Worm (Caenorhabditis elegans) whole organism, mixed stage, embryonic: ENCODE measurements around the gene F55G1.6.

Experiments used
- M03D4.4 ChIP-seq: sonication (generic microtip); optimal IDR thresholded peaks from 2 replicates; lab custom pipeline; 2017; ENCODE audit warnings: mild to moderate bottlenecking, missing genetic modification characterization, missing compliant biosample characterization
- bed-3 ChIP-seq: fragments of 200-800 bp; sonication (Bioruptor generic); optimal IDR thresholded peaks from 3 replicates; lab custom pipeline; 2018; ENCODE audit warnings: mild to moderate bottlenecking, missing genetic modification characterization, moderate library complexity, missing compliant biosample characterization
- blmp-1 ChIP-seq: fragments of 150-350 bp; optimal IDR thresholded peaks from 2 replicates; lab custom pipeline; 2014; ENCODE audit warnings: missing biosample characterization, missing genetic modification characterization
- ceh-39 ChIP-seq: fragments of 150-350 bp; optimal IDR thresholded peaks from 2 replicates; lab custom pipeline; 2014; ENCODE audit warnings: missing biosample characterization, missing genetic modification characterization
- ceh-43 ChIP-seq: fragments of 200-800 bp; sonication (Bioruptor generic); optimal IDR thresholded peaks from 2 replicates; lab custom pipeline; 2018; ENCODE audit warnings: mild to moderate bottlenecking, missing genetic modification characterization, moderate library complexity, missing compliant biosample characterization
- ceh-83 ChIP-seq: fragments of 200-800 bp; sonication (Bioruptor generic); optimal IDR thresholded peaks from 2 replicates; lab custom pipeline; 2018; ENCODE audit warnings: mild to moderate bottlenecking, missing genetic modification characterization, missing compliant biosample characterization
- ces-1 ChIP-seq: fragments of 150-350 bp; optimal IDR thresholded peaks from 2 replicates; lab custom pipeline; 2014; ENCODE audit warnings: missing biosample characterization, missing genetic modification reagents, missing genetic modification characterization
- cnd-1 ChIP-seq: fragments of 200-800 bp; sonication (Bioruptor generic); optimal IDR thresholded peaks from 2 replicates; lab custom pipeline; 2018; ENCODE audit warnings: mild to moderate bottlenecking, missing genetic modification characterization, missing compliant biosample characterization
- drap-1 ChIP-seq: fragments of 200-800 bp; sonication (Bioruptor generic); optimal IDR thresholded peaks from 3 replicates; lab custom pipeline; 2018; ENCODE audit warnings: mild to moderate bottlenecking, missing genetic modification characterization, missing compliant biosample characterization
- elt-3 ChIP-seq: fragments of 150-350 bp; optimal IDR thresholded peaks from 2 replicates; lab custom pipeline; 2014; ENCODE audit warnings: missing biosample characterization, missing genetic modification characterization
- flh-1 ChIP-seq: fragments of 200-800 bp; sonication (Bioruptor generic); optimal IDR thresholded peaks from 2 replicates; lab custom pipeline; 2018; ENCODE audit warnings: mild to moderate bottlenecking, missing genetic modification characterization, moderate library complexity, missing compliant biosample characterization
- ham-2 ChIP-seq: fragments of 200-800 bp; sonication (Bioruptor generic); optimal IDR thresholded peaks from 2 replicates; lab custom pipeline; 2018; ENCODE audit warnings: mild to moderate bottlenecking, missing genetic modification characterization, missing compliant biosample characterization
- hlh-1 ChIP-seq: fragments of 150-350 bp; optimal IDR thresholded peaks from 2 replicates; lab custom pipeline; 2014; ENCODE audit warnings: missing biosample characterization, missing genetic modification reagents, missing genetic modification characterization
- lin-13 ChIP-seq: fragments of 150-350 bp; optimal IDR thresholded peaks from 2 replicates; lab custom pipeline; 2014; ENCODE audit warnings: missing biosample characterization, missing genetic modification characterization
- lin-32 ChIP-seq: fragments of 200-800 bp; sonication (Bioruptor generic); optimal IDR thresholded peaks from 2 replicates; lab custom pipeline; 2018; ENCODE audit warnings: mild to moderate bottlenecking, missing genetic modification characterization, missing compliant biosample characterization
- lsy-2 ChIP-seq: fragments of 150-350 bp; optimal IDR thresholded peaks from 2 replicates; lab custom pipeline; 2014; ENCODE audit warnings: missing biosample characterization, missing genetic modification characterization
- mab-5 ChIP-seq: fragments of 150-350 bp; optimal IDR thresholded peaks from 2 replicates; lab custom pipeline; 2014; ENCODE audit warnings: missing biosample characterization, missing genetic modification characterization
- mep-1 ChIP-seq: fragments of 150-350 bp; optimal IDR thresholded peaks from 2 replicates; lab custom pipeline; 2017; ENCODE audit warnings: missing biosample characterization, missing genetic modification reagents, missing genetic modification characterization, inconsistent platforms
- mls-2 ChIP-seq: sonication (generic microtip); optimal IDR thresholded peaks from 2 replicates; lab custom pipeline; 2016; ENCODE audit warnings: mild to moderate bottlenecking, missing genetic modification characterization, moderate library complexity, missing compliant biosample characterization
- nhr-12 ChIP-seq: fragments of 150-350 bp; optimal IDR thresholded peaks from 2 replicates; lab custom pipeline; 2014; ENCODE audit warnings: missing biosample characterization, missing genetic modification characterization
- nhr-2 ChIP-seq: fragments of 150-350 bp; optimal IDR thresholded peaks from 2 replicates; lab custom pipeline; 2014; ENCODE audit warnings: missing biosample characterization, missing genetic modification characterization
- nhr-237 ChIP-seq: fragments of 150-350 bp; optimal IDR thresholded peaks from 2 replicates; lab custom pipeline; 2014; ENCODE audit warnings: missing biosample characterization, missing genetic modification characterization
- nhr-28 ChIP-seq: fragments of 150-350 bp; optimal IDR thresholded peaks from 2 replicates; lab custom pipeline; 2014; ENCODE audit warnings: missing biosample characterization, missing genetic modification characterization
- nhr-76 ChIP-seq: sonication (generic microtip); optimal IDR thresholded peaks from 2 replicates; lab custom pipeline; 2017; ENCODE audit warnings: missing biosample characterization, missing genetic modification characterization
- pha-4 ChIP-seq: fragments of 150-350 bp; optimal IDR thresholded peaks from 2 replicates; lab custom pipeline; 2018; ENCODE audit warnings: missing biosample characterization, missing genetic modification reagents, missing genetic modification characterization
- sem-2 ChIP-seq: fragments of 200-800 bp; sonication (Bioruptor generic); optimal IDR thresholded peaks from 2 replicates; lab custom pipeline; 2018; ENCODE audit warnings: mild to moderate bottlenecking, missing genetic modification characterization, missing compliant biosample characterization
- snpc-4 ChIP-seq: fragments of 150-350 bp; optimal IDR thresholded peaks from 2 replicates; lab custom pipeline; 2014; ENCODE audit warnings: missing biosample characterization, missing genetic modification characterization
- sptf-1 ChIP-seq: sonication (generic microtip); optimal IDR thresholded peaks from 2 replicates; lab custom pipeline; 2017; ENCODE audit warnings: mild to moderate bottlenecking, missing genetic modification characterization, moderate library complexity, missing compliant biosample characterization
- tbx-8 ChIP-seq: fragments of 200-800 bp; sonication (Bioruptor generic); optimal IDR thresholded peaks from 2 replicates; lab custom pipeline; 2018; ENCODE audit warnings: mild to moderate bottlenecking, missing genetic modification characterization, moderate library complexity, missing compliant biosample characterization
- unc-120 ChIP-seq: sonication (generic microtip); optimal IDR thresholded peaks from 2 replicates; lab custom pipeline; 2017; ENCODE audit warnings: missing genetic modification characterization, missing compliant biosample characterization; ENCODE audit not compliant: poor library complexity, severe bottlenecking
- unc-39 ChIP-seq: fragments of 150-350 bp; optimal IDR thresholded peaks from 2 replicates; lab custom pipeline; 2014; ENCODE audit warnings: missing biosample characterization, missing genetic modification characterization
- unc-62 ChIP-seq: fragments of 150-350 bp; optimal IDR thresholded peaks from 2 replicates; lab custom pipeline; 2014; ENCODE audit warnings: missing biosample characterization, missing genetic modification reagents, missing genetic modification characterization
- zip-8 ChIP-seq: fragments of 150-350 bp; optimal IDR thresholded peaks from 2 replicates; lab custom pipeline; 2014; ENCODE audit warnings: missing biosample characterization, missing genetic modification characterization
- ztf-11 ChIP-seq: fragments of 150-350 bp; optimal IDR thresholded peaks from 2 replicates; lab custom pipeline; 2014; ENCODE audit warnings: missing biosample characterization, missing genetic modification characterization

Gene F55G1.6

ce11 chrIV:7474826-7475225 lies 1.5 kb downstream of the F55G1.6 start, which contains the start of gene slc-25A18.2:
Gene slc-25A18.2 (plus strand): TSS chrIV:7475041.
- TF ChIP-seq nhr-2 (tag; lab: Kevin White, UChicago) (no peak), mep-1 (no peak), pha-4 (tag; lab: Kevin White, UChicago) (no peak), sptf-1 (tag; lab: Kevin White, UChicago) (no peak), mab-5 (tag; lab: Kevin White, UChicago) (no peak), drap-1 (GFP tag; lab: Kevin White, UChicago) (no peak), tbx-8 (GFP tag; lab: Kevin White, UChicago) (no peak), sem-2 (GFP tag; lab: Kevin White, UChicago) (no peak), lin-32 (GFP tag; lab: Kevin White, UChicago) (no peak), blmp-1 (no peak), ztf-11 (tag; lab: Kevin White, UChicago) (no peak), ceh-39 (tag; lab: Kevin White, UChicago) (no peak), unc-120 (tag; lab: Kevin White, UChicago) (no peak), ceh-43 (GFP tag; lab: Kevin White, UChicago) (no peak), ces-1 (no peak), nhr-12 (tag; lab: Kevin White, UChicago) (no peak), elt-3 (tag; lab: Kevin White, UChicago) (no peak), mls-2 (tag; lab: Kevin White, UChicago) (no peak), snpc-4 (tag; lab: Kevin White, UChicago) (no peak), M03D4.4 (no peak)

DNA sequence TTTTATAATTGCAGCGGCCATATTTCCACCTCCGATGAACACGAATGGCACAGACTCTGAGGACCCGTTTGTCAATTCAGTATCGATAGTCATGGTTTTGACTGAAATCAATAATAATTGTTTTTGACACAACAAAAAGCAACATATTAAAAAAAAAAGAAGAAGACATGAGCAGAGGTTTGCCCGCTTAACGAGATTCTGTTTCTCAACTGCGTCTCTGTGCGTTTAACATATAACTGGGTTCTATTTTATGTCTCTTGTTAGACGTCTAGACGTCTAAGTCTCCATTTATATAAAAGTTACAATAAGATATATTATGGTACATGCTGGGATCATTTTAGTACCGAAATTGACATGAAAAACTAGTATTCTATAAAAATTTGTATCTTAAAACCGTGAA lies 3.9 kb downstream of the F55G1.6 start, which contains the start of gene pycr-4:
pycr-4 (minus strand) TSS at position 101 of the 400 bp plus-strand sequence.
- TF ChIP-seq mep-1 = no peak
- no peak for TF ChIP-seq nhr-237 (tag; lab: Kevin White, UChicago)
- TF ChIP-seq ceh-39 (tag; lab: Kevin White, UChicago) = no peak
- TF ChIP-seq unc-62 (GFP tag; lab: Kevin White, UChicago) = no peak
- no peak for TF ChIP-seq blmp-1
- no peak for TF ChIP-seq nhr-12 (tag; lab: Kevin White, UChicago)

ce11 chrIV:7477697-7478096 lies 4.4 kb downstream of the F55G1.6 start:
- TF ChIP-seq ham-2 (GFP tag; lab: Kevin White, UChicago) (no peak), pha-4 (tag; lab: Kevin White, UChicago) (no peak)
- TF ChIP-seq, all 35 proteins: peak for 0

ce11 chrIV:7478134-7478533 lies 4.8 kb downstream of the F55G1.6 start, which contains the start of gene rod-1:
Gene rod-1 (plus strand): TSS chrIV:7478452.
- TF ChIP-seq nhr-237 (tag; lab: Kevin White, UChicago) = no peak
- no peak for TF ChIP-seq M03D4.4
- TF ChIP-seq lin-13 (tag; lab: Kevin White, UChicago) = no peak
- TF ChIP-seq ham-2 (GFP tag; lab: Kevin White, UChicago) = no peak
- TF ChIP-seq nhr-76 (tag; lab: Kevin White, UChicago) = no peak
- TF ChIP-seq ztf-11 (tag; lab: Kevin White, UChicago) = no peak
- TF ChIP-seq blmp-1 = no peak
- TF ChIP-seq snpc-4 (tag; lab: Kevin White, UChicago) = no peak
- no peak for TF ChIP-seq unc-120 (tag; lab: Kevin White, UChicago)
- no peak for TF ChIP-seq nhr-2 (tag; lab: Kevin White, UChicago)
- TF ChIP-seq lin-32 (GFP tag; lab: Kevin White, UChicago) = no peak
- TF ChIP-seq zip-8 (tag; lab: Kevin White, UChicago) = no peak
- TF ChIP-seq nhr-28 = no peak
- no peak for TF ChIP-seq nhr-12 (tag; lab: Kevin White, UChicago)
- TF ChIP-seq mls-2 (tag; lab: Kevin White, UChicago) = no peak
- no peak for TF ChIP-seq bed-3 (GFP tag; lab: Kevin White, UChicago)

DNA sequence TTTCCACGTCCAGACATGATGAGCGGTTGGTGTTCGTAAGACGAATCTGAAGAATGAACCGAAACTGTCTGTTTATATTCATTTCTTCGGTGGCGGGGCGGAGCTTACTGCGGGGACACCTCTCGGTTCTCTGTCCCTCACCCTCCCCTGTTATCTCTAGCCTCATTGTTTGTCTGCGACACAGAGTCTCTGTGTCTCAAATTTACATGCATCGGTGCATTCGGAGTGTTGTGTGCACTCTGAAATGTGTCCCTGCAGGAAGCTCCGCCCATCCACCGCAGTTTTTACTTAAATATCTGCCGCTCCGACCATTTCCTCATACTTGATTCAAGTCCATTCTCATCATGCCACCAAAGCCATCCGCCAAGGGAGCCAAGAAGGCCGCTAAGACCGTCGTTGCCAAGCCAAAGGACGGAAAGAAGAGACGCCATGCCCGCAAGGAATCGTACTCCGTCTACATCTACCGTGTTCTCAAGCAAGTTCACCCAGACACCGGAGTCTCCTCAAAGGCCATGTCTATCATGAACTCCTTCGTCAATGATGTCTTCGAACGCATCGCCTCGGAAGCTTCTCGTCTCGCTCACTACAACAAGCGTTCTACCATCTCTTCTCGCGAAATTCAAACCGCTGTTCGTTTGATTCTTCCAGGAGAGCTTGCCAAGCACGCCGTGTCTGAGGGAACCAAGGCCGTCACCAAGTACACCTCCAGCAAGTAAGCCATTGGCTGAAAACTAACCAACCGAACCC lies 13.1 kb downstream of the F55G1.6 start, which contains the start of the genes his-61 and his-62:
his-61 (minus strand) TSS at position 17 of the 747 bp plus-strand sequence.
his-62 (plus strand) TSS at position 345 of the 747 bp plus-strand sequence.
- TF ChIP-seq cnd-1 (tag; lab: Kevin White, UChicago) (peak; percentile 88), nhr-28 (no peak), unc-62 (GFP tag; lab: Kevin White, UChicago) (no peak), snpc-4 (tag; lab: Kevin White, UChicago) (no peak), ham-2 (GFP tag; lab: Kevin White, UChicago) (peak; percentile 4), lin-13 (tag; lab: Kevin White, UChicago) (peak; percentile 93), sem-2 (GFP tag; lab: Kevin White, UChicago) (peak; percentile 50), bed-3 (GFP tag; lab: Kevin White, UChicago) (no peak), hlh-1 (tag; lab: Kevin White, UChicago) (peak; percentile 14), nhr-76 (tag; lab: Kevin White, UChicago) (no peak), mls-2 (tag; lab: Kevin White, UChicago) (peak; percentile 86), drap-1 (GFP tag; lab: Kevin White, UChicago) (peak; percentile 53), pha-4 (tag; lab: Kevin White, UChicago) (peak; percentile 88), elt-3 (tag; lab: Kevin White, UChicago) (no peak), unc-120 (tag; lab: Kevin White, UChicago) (no peak), tbx-8 (GFP tag; lab: Kevin White, UChicago) (no peak), lsy-2 (peak; percentile 69), ceh-39 (tag; lab: Kevin White, UChicago) (peak; percentile 76), ztf-11 (tag; lab: Kevin White, UChicago) (peak; percentile 86), zip-8 (tag; lab: Kevin White, UChicago) (no peak), ceh-43 (GFP tag; lab: Kevin White, UChicago) (no peak), lin-32 (GFP tag; lab: Kevin White, UChicago) (no peak), ceh-83 (no peak), nhr-2 (tag; lab: Kevin White, UChicago) (peak; percentile 41), nhr-237 (tag; lab: Kevin White, UChicago) (no peak), nhr-12 (tag; lab: Kevin White, UChicago) (peak; percentile 56), unc-39 (peak; percentile 99), sptf-1 (tag; lab: Kevin White, UChicago) (peak; percentile 75), flh-1 (GFP tag; lab: Kevin White, UChicago) (no peak), M03D4.4 (peak; percentile 86), ces-1 (peak; percentile 56), mep-1 (peak; percentile 55)
